Fruit fly (Drosophila melanogaster) whole organism, embryonic: Measurements from ENCODE around the gene dbr.

Experiments
- CG11504 ChIP-seq: fragments of 200-800 bp; sonication (Bioruptor generic); optimal IDR thresholded peaks from 3 replicates; lab custom pipeline; 2019; ENCODE audit warnings: missing biosample characterization, mild to moderate bottlenecking, missing genetic modification characterization, moderate library complexity
- CG12155 ChIP-seq: fragments of 200-800 bp; sonication (Bioruptor generic); optimal IDR thresholded peaks from 3 replicates; lab custom pipeline; 2016; ENCODE audit warnings: missing biosample characterization, missing genetic modification characterization
- CG13894 ChIP-seq: fragments of 200-800 bp; sonication (Bioruptor generic); optimal IDR thresholded peaks from 3 replicates; lab custom pipeline; 2018; ENCODE audit warnings: missing biosample characterization, mild to moderate bottlenecking, missing genetic modification characterization, moderate library complexity
- CG15514 ChIP-seq: fragments of 200-800 bp; sonication (Bioruptor generic); optimal IDR thresholded peaks from 3 replicates; lab custom pipeline; 2017; ENCODE audit warnings: missing biosample characterization, missing genetic modification characterization, mild to moderate bottlenecking, moderate library complexity, missing genetic modification reagents
- CG1603 ChIP-seq: fragments of 200-800 bp; sonication (Bioruptor generic); optimal IDR thresholded peaks from 2 replicates; lab custom pipeline; 2019; ENCODE audit warnings: missing biosample characterization, mild to moderate bottlenecking, missing genetic modification characterization, moderate library complexity
- CG16813 ChIP-seq: fragments of 200-800 bp; sonication (Bioruptor generic); IDR thresholded peaks from 3 replicates; pipeline ENCODE4 v1.3.6; 2022; ENCODE audit warnings: missing biosample characterization, missing genetic modification characterization; ENCODE audit not compliant: partially characterized antibody
- CG2678 ChIP-seq: fragments of 200-800 bp; sonication (Bioruptor generic); optimal IDR thresholded peaks from 3 replicates; lab custom pipeline; 2019; ENCODE audit warnings: missing biosample characterization, mild to moderate bottlenecking, missing genetic modification characterization, moderate library complexity
- CG2712 ChIP-seq: fragments of 200-800 bp; optimal IDR thresholded peaks from 3 replicates; lab custom pipeline; 2019; ENCODE audit warnings: missing biosample characterization, mild to moderate bottlenecking, missing genetic modification characterization, moderate library complexity
- CG3065 ChIP-seq: fragments of 200-800 bp; sonication (Bioruptor generic); optimal IDR thresholded peaks from 2 replicates; lab custom pipeline; 2016; ENCODE audit warnings: missing biosample characterization, missing genetic modification characterization
- CG31365 ChIP-seq: fragments of 200-800 bp; sonication (Bioruptor generic); optimal IDR thresholded peaks from 2 replicates; lab custom pipeline; 2018; ENCODE audit warnings: missing biosample characterization, mild to moderate bottlenecking, missing genetic modification characterization
- CG32772 ChIP-seq: fragments of 200-800 bp; sonication (Bioruptor generic); IDR thresholded peaks from 2 replicates; pipeline ENCODE4 v1.3.6; 2022; ENCODE audit warnings: missing biosample characterization, missing genetic modification characterization
- CG3726 ChIP-seq: fragments of 200-800 bp; sonication (Bioruptor generic); IDR thresholded peaks from 3 replicates; pipeline ENCODE4, ENCODE4 v1.3.6; 2022; ENCODE audit warnings: missing biosample characterization, missing genetic modification characterization
- CG6254 ChIP-seq: fragments of 200-800 bp; sonication (Bioruptor generic); optimal IDR thresholded peaks from 3 replicates; lab custom pipeline; 2017; ENCODE audit warnings: mild to moderate bottlenecking, missing biosample characterization, missing genetic modification reagents, missing genetic modification characterization
- CG6683 ChIP-seq: fragments of 200-800 bp; sonication (Bioruptor generic); optimal IDR thresholded peaks from 2 replicates; lab custom pipeline; 2017; ENCODE audit warnings: missing biosample characterization, mild to moderate bottlenecking, missing genetic modification characterization, missing genetic modification reagents
- CG7839 ChIP-seq: fragments of 200-800 bp; sonication (Bioruptor generic); optimal IDR thresholded peaks from 3 replicates; lab custom pipeline; 2018; ENCODE audit warnings: missing biosample characterization, mild to moderate bottlenecking, missing genetic modification characterization, moderate library complexity
- CG7928 ChIP-seq: fragments of 200-800 bp; sonication (Bioruptor generic); optimal IDR thresholded peaks from 2 replicates; lab custom pipeline; 2017; ENCODE audit warnings: missing biosample characterization, mild to moderate bottlenecking, missing genetic modification characterization
- CG8089 ChIP-seq: fragments of 200-800 bp; sonication (Bioruptor generic); optimal IDR thresholded peaks from 3 replicates; lab custom pipeline; 2016; ENCODE audit warnings: missing biosample characterization, missing genetic modification characterization
- CkIIα-i1 ChIP-seq: fragments of 200-800 bp; sonication (Bioruptor generic); IDR thresholded peaks from 2 replicates; pipeline ENCODE4 v1.3.6; 2022; ENCODE audit warnings: missing biosample characterization, missing genetic modification characterization
- D19A ChIP-seq: fragments of 200-800 bp; optimal IDR thresholded peaks from 3 replicates; lab custom pipeline; 2019; ENCODE audit warnings: missing biosample characterization, mild to moderate bottlenecking, missing genetic modification characterization, moderate library complexity
- Dbx ChIP-seq: fragments of 200-800 bp; sonication (Bioruptor generic); IDR thresholded peaks from 3 replicates; pipeline ENCODE4 v1.3.6; 2022; ENCODE audit warnings: missing biosample characterization, missing genetic modification characterization
- Dll ChIP-seq: fragments of 200-800 bp; sonication (Bioruptor generic); IDR thresholded peaks from 4 replicates; pipeline ENCODE4 v1.3.6; 2022; ENCODE audit warnings: missing biosample characterization, missing genetic modification characterization; ENCODE audit not compliant: partially characterized antibody
- E2f2 ChIP-seq: fragments of 200-800 bp; sonication (Bioruptor generic); IDR thresholded peaks from 2 replicates; pipeline ENCODE4 v1.3.6; 2022; ENCODE audit warnings: missing biosample characterization, missing genetic modification characterization
- HmgZ ChIP-seq: fragments of 200-800 bp; sonication (Bioruptor generic); optimal IDR thresholded peaks from 2 replicates; lab custom pipeline; 2018; ENCODE audit warnings: missing biosample characterization, mild to moderate bottlenecking, missing genetic modification characterization
- MESR4 ChIP-seq: fragments of 200-800 bp; sonication (Bioruptor generic); optimal IDR thresholded peaks from 2 replicates; lab custom pipeline; 2018; ENCODE audit warnings: missing biosample characterization, mild to moderate bottlenecking, missing genetic modification characterization, moderate library complexity
- Myb ChIP-seq: fragments of 200-800 bp; sonication (Bioruptor generic); optimal IDR thresholded peaks from 2 replicates; lab custom pipeline; 2016; ENCODE audit warnings: missing biosample characterization, missing genetic modification characterization
- Rfx ChIP-seq: fragments of 200-800 bp; sonication (Bioruptor generic); IDR thresholded peaks from 2 replicates; pipeline ENCODE4 v1.3.6; 2022; ENCODE audit warnings: missing biosample characterization, missing genetic modification characterization
- btn ChIP-seq: fragments of 200-800 bp; sonication (Bioruptor generic); optimal IDR thresholded peaks from 2 replicates; lab custom pipeline; 2016; ENCODE audit warnings: missing biosample characterization, missing genetic modification characterization
- cg ChIP-seq: fragments of 200-800 bp; sonication (Bioruptor generic); optimal IDR thresholded peaks from 3 replicates; lab custom pipeline; 2019; ENCODE audit warnings: missing biosample characterization, mild to moderate bottlenecking, missing genetic modification characterization, moderate library complexity
- chif ChIP-seq, 2 experiments: fragments of 200-800 bp; sonication (Bioruptor generic); optimal IDR thresholded peaks; 3 replicates each; lab custom pipeline; 2016; ENCODE audit warnings: missing biosample characterization in 2 of 2, missing genetic modification characterization in 2 of 2
- esg ChIP-seq: fragments of 200-800 bp; sonication (Bioruptor generic); conservative IDR thresholded peaks from 2 replicates; pipeline ENCODE4 v1.3.6; 2022; ENCODE audit warnings: missing biosample characterization, missing genetic modification characterization
- exex ChIP-seq: fragments of 200-800 bp; sonication (Bioruptor generic); optimal IDR thresholded peaks from 4 replicates; lab custom pipeline; 2018; ENCODE audit warnings: missing biosample characterization, mild to moderate bottlenecking, missing genetic modification characterization, moderate library complexity
- gsb-n ChIP-seq: fragments of 200-800 bp; sonication (Bioruptor generic); optimal IDR thresholded peaks from 3 replicates; lab custom pipeline; 2018; ENCODE audit warnings: missing biosample characterization, mild to moderate bottlenecking, missing genetic modification characterization
- ind ChIP-seq: fragments of 200-800 bp; sonication (Bioruptor generic); optimal IDR thresholded peaks from 3 replicates; lab custom pipeline; 2016; ENCODE audit warnings: missing biosample characterization, missing genetic modification characterization
- knrl ChIP-seq: fragments of 200-800 bp; sonication (Bioruptor generic); IDR thresholded peaks from 3 replicates; pipeline ENCODE4 v1.3.6; 2022; ENCODE audit warnings: missing biosample characterization, missing genetic modification characterization; ENCODE audit not compliant: partially characterized antibody
- lab ChIP-seq: fragments of 200-800 bp; sonication (Bioruptor generic); optimal IDR thresholded peaks from 3 replicates; lab custom pipeline; 2017; ENCODE audit warnings: missing biosample characterization, missing genetic modification characterization, mild to moderate bottlenecking, moderate library complexity, missing genetic modification reagents
- mirr ChIP-seq: fragments of 200-800 bp; sonication (Bioruptor generic); optimal IDR thresholded peaks from 3 replicates; lab custom pipeline; 2018; ENCODE audit warnings: missing biosample characterization, mild to moderate bottlenecking, missing genetic modification characterization
- mld ChIP-seq: fragments of 200-800 bp; sonication (Bioruptor generic); IDR thresholded peaks from 3 replicates; pipeline ENCODE4 v1.3.6; 2022; ENCODE audit warnings: missing biosample characterization, missing genetic modification characterization; ENCODE audit not compliant: partially characterized antibody
- odd ChIP-seq: fragments of 200-800 bp; sonication (Bioruptor generic); optimal IDR thresholded peaks from 2 replicates; lab custom pipeline; 2017; ENCODE audit warnings: missing biosample characterization, mild to moderate bottlenecking, missing genetic modification characterization
- prd ChIP-seq, 3 experiments: fragments of >200 bp in 2 of 3; fragments of 200-800 bp in 1 of 3; sonication (Bioruptor generic) in 1 of 3; optimal IDR thresholded peaks in 2 of 3; IDR thresholded peaks in 1 of 3; 2 replicates in 2 of 3; 3 replicates in 1 of 3; pipeline versions ENCODE4 v1.3.6 to Lab custom; 2017 to 2022; ENCODE audit warnings: missing biosample characterization in 1 of 3, missing genetic modification characterization in 1 of 3
- sens ChIP-seq: fragments of 200-800 bp; sonication (Bioruptor generic); peaks from one replicate; lab custom pipeline; 2016; ENCODE audit warnings: missing biosample characterization, missing genetic modification characterization
- sqz ChIP-seq: fragments of 200-800 bp; sonication (Bioruptor generic); optimal IDR thresholded peaks from 3 replicates; lab custom pipeline; 2018; ENCODE audit warnings: missing biosample characterization, mild to moderate bottlenecking, missing genetic modification characterization
- stwl ChIP-seq: fragments of 200-800 bp; sonication (Bioruptor generic); optimal IDR thresholded peaks from 3 replicates; lab custom pipeline; 2018; ENCODE audit warnings: missing biosample characterization, mild to moderate bottlenecking, missing genetic modification characterization, moderate library complexity
- tap ChIP-seq: fragments of 200-800 bp; optimal IDR thresholded peaks from 3 replicates; lab custom pipeline; 2019; ENCODE audit warnings: missing biosample characterization, mild to moderate bottlenecking, missing genetic modification characterization, moderate library complexity
- tin ChIP-seq: fragments of 200-800 bp; sonication (Bioruptor generic); optimal IDR thresholded peaks from 3 replicates; lab custom pipeline; 2016; ENCODE audit warnings: missing biosample characterization, missing genetic modification characterization
- tna ChIP-seq: fragments of 200-800 bp; sonication (Bioruptor generic); IDR thresholded peaks from 2 replicates; pipeline ENCODE4 v1.3.6; 2022; ENCODE audit warnings: missing biosample characterization, missing genetic modification characterization; ENCODE audit not compliant: partially characterized antibody
- tx ChIP-seq: fragments of 200-800 bp; sonication (Bioruptor generic); optimal IDR thresholded peaks from 2 replicates; lab custom pipeline; 2016; ENCODE audit warnings: missing biosample characterization, missing genetic modification characterization
- unc-4 ChIP-seq: fragments of 200-800 bp; sonication (Bioruptor generic); IDR thresholded peaks from 2 replicates; pipeline ENCODE4 v1.3.6; 2022; ENCODE audit warnings: missing biosample characterization, missing genetic modification characterization; ENCODE audit not compliant: partially characterized antibody
- z ChIP-seq: fragments of 200-800 bp; sonication (Bioruptor generic); IDR thresholded peaks from 3 replicates; pipeline ENCODE4 v1.3.6; 2022; ENCODE audit warnings: missing biosample characterization, missing genetic modification characterization
- zen2 ChIP-seq: fragments of 200-800 bp; sonication (Bioruptor generic); IDR thresholded peaks from 3 replicates; pipeline ENCODE4 v1.3.6; 2022; ENCODE audit warnings: missing biosample characterization, missing genetic modification characterization; ENCODE audit not compliant: partially characterized antibody
- zfh2 ChIP-seq: fragments of 200-800 bp; sonication (Bioruptor generic); optimal IDR thresholded peaks from 2 replicates; lab custom pipeline; 2016; ENCODE audit warnings: missing biosample characterization, missing genetic modification characterization

dbr gene

dm6 chr2L:114429-114828 lies 48.1 kb downstream of the dbr start, which contains the start of gene ND-15 (continued):
- TF ChIP-seq zfh2, result no peak
- TF ChIP-seq CG7839 (tag; lab: Kevin White, UChicago), result no peak
- no peak for TF ChIP-seq chif (GFP tag; optimal IDR thresholded peaks at IDR 0.05; lab: Kevin White, UChicago)
- peak; percentile 86 for TF ChIP-seq CG15514 (GFP tag; lab: Kevin White, UChicago)
- TF ChIP-seq MESR4 (GFP tag; lab: Kevin White, UChicago), result no peak
- no peak for TF ChIP-seq CG2678 (tag; lab: Kevin White, UChicago)
- no peak for TF ChIP-seq tap
- peak; percentile 70 for TF ChIP-seq tna
- peak; percentile 79 for TF ChIP-seq Dll (GFP tag; lab: Robert Waterston, UW)
- no peak for TF ChIP-seq CG32772 (GFP tag; lab: Robert Waterston, UW)
- TF ChIP-seq CG6683 (GFP tag; lab: Kevin White, UChicago), result no peak
- TF ChIP-seq CkIIα-i1 (GFP tag; lab: Robert Waterston, UW), result no peak
- no peak for TF ChIP-seq CG6254 (GFP tag; lab: Kevin White, UChicago)
- peak; percentile 73; the same call in 2 of the 3 replicates for TF ChIP-seq knrl (GFP tag; lab: Robert Waterston, UW)
- TF ChIP-seq btn (GFP tag; lab: Kevin White, UChicago), result no peak
- peak; percentile 46; the same call in 1 of the 3 replicates for TF ChIP-seq zen2 (GFP tag; lab: Robert Waterston, UW)
- peak; percentile 82 for TF ChIP-seq CG16813
- no peak for TF ChIP-seq Dbx (GFP tag; lab: Robert Waterston, UW)
- TF ChIP-seq CG3065 (GFP tag; lab: Kevin White, UChicago), result no peak
- no peak for TF ChIP-seq sqz (GFP tag; lab: Kevin White, UChicago)
- peak; percentile 98 for TF ChIP-seq Myb (GFP tag; lab: Kevin White, UChicago)
- TF ChIP-seq prd (optimal IDR thresholded peaks at IDR 0.05; lab: Kevin White, UChicago), result no peak
- no peak for TF ChIP-seq prd (GFP tag; IDR thresholded peaks at IDR 0.05; lab: Robert Waterston, UW)
- TF ChIP-seq CG8089 (GFP tag; lab: Kevin White, UChicago), result no peak
- TF ChIP-seq odd (GFP tag; lab: Kevin White, UChicago), result no peak
- peak; percentile 65 for TF ChIP-seq CG1603 (tag; lab: Kevin White, UChicago)
- peak; percentile 19 for TF ChIP-seq CG7928
- TF ChIP-seq D19A (tag; lab: Kevin White, UChicago), result no peak
- no peak for TF ChIP-seq gsb-n
- TF ChIP-seq CG12155 (GFP tag; lab: Kevin White, UChicago), result no peak
- TF ChIP-seq ind (GFP tag; lab: Kevin White, UChicago), result no peak
- no peak for TF ChIP-seq CG3726 (GFP tag; lab: Robert Waterston, UW)
- no peak for TF ChIP-seq lab (GFP tag; lab: Kevin White, UChicago)
- no peak for TF ChIP-seq CG11504 (tag; lab: Kevin White, UChicago)
- peak; percentile 57 for TF ChIP-seq E2f2 (GFP tag; lab: Robert Waterston, UW)
- no peak for TF ChIP-seq tin (GFP tag; lab: Kevin White, UChicago)
- TF ChIP-seq esg (GFP tag; lab: Robert Waterston, UW), result no peak
- peak; percentile 25 for TF ChIP-seq exex (tag; lab: Kevin White, UChicago)
- TF ChIP-seq cg (GFP tag; lab: Kevin White, UChicago), result no peak
- TF ChIP-seq tx (GFP tag; lab: Kevin White, UChicago), result no peak
- TF ChIP-seq CG2712 (tag; lab: Kevin White, UChicago), result peak; percentile 30
- TF ChIP-seq z (GFP tag; lab: Robert Waterston, UW), result no peak
- TF ChIP-seq stwl, result peak; percentile 44
- TF ChIP-seq CG31365 (tag; lab: Kevin White, UChicago), result no peak
- no peak for TF ChIP-seq CG13894 (tag; lab: Kevin White, UChicago)
- peak; percentile 71 for TF ChIP-seq sens (GFP tag; lab: Kevin White, UChicago)
- TF ChIP-seq HmgZ, result peak; percentile 44
- peak; percentile 17; the same call in 1 of the 2 replicates for TF ChIP-seq Rfx (GFP tag; lab: Robert Waterston, UW)
- TF ChIP-seq mld (GFP tag; lab: Robert Waterston, UW), result peak; percentile 69; the same call in 2 of the 3 replicates
- peak; percentile 80 for TF ChIP-seq unc-4 (GFP tag; lab: Robert Waterston, UW)
- no peak for TF ChIP-seq mirr (GFP tag; lab: Kevin White, UChicago)
